Worm (Caenorhabditis elegans) whole organism, L4 larva: Measurements from ENCODE around the gene srz-90.

Experiments used
- F10B5.3 ChIP-seq: sonication (generic microtip); optimal IDR thresholded peaks from 2 replicates; lab custom pipeline; 2016; ENCODE audit warnings: mild to moderate bottlenecking, missing genetic modification characterization, missing compliant biosample characterization
- F37D6.2 ChIP-seq: sonication (generic microtip); optimal IDR thresholded peaks from 2 replicates; lab custom pipeline; 2016; ENCODE audit warnings: mild to moderate bottlenecking, missing genetic modification characterization, missing compliant biosample characterization
- F44E2.7 ChIP-seq: fragments of 200-800 bp; sonication (Bioruptor generic); IDR thresholded peaks from 2 replicates; pipeline ENCODE4 v2.1.2; 2022; ENCODE audit warnings: missing genetic modification characterization, missing compliant biosample characterization
- R02D3.7 ChIP-seq: fragments of 150-350 bp; sonication (generic microtip); optimal IDR thresholded peaks from 3 replicates; lab custom pipeline; 2014; ENCODE audit warnings: missing biosample characterization, missing genetic modification characterization
- T20F7.1 ChIP-seq: fragments of 200-800 bp; sonication (Bioruptor generic); optimal IDR thresholded peaks from 2 replicates; lab custom pipeline; 2018; ENCODE audit warnings: mild to moderate bottlenecking, missing genetic modification characterization, missing compliant biosample characterization
- Y5F2A.4 ChIP-seq: fragments of 200-800 bp; sonication (Bioruptor generic); optimal IDR thresholded peaks from 2 replicates; lab custom pipeline; 2018; ENCODE audit warnings: mild to moderate bottlenecking, missing genetic modification characterization, missing compliant biosample characterization
- ZK337.2 ChIP-seq: fragments of 200-800 bp; sonication (Bioruptor generic); IDR thresholded peaks from 2 replicates; pipeline ENCODE4 v1.3.6; 2022; ENCODE audit warnings: missing genetic modification reagents, missing genetic modification characterization, missing compliant biosample characterization
- aha-1 ChIP-seq: fragments of 150-350 bp; peaks from one replicate; lab custom pipeline; 2014; ENCODE audit warnings: missing biosample characterization, missing genetic modification characterization
- ama-1 ChIP-seq: fragments of 150-350 bp; optimal IDR thresholded peaks from 2 replicates; lab custom pipeline; 2014; ENCODE audit warnings: inconsistent platforms, mixed read lengths
- ceh-28 ChIP-seq: fragments of 150-350 bp; optimal IDR thresholded peaks from 2 replicates; lab custom pipeline; 2014; ENCODE audit warnings: missing biosample characterization, missing genetic modification reagents, missing genetic modification characterization
- ceh-32 ChIP-seq: sonication (generic microtip); optimal IDR thresholded peaks from 2 replicates; lab custom pipeline; 2016; ENCODE audit warnings: mild to moderate bottlenecking, missing genetic modification characterization, missing compliant biosample characterization; ENCODE audit not compliant: poor library complexity
- dmd-8 ChIP-seq: fragments of 200-800 bp; sonication (Bioruptor generic); IDR thresholded peaks from 2 replicates; pipeline ENCODE4 v1.3.6; 2022; ENCODE audit warnings: missing genetic modification characterization, missing compliant biosample characterization
- dmd-9 ChIP-seq: fragments of 200-800 bp; sonication (Bioruptor generic); IDR thresholded peaks from 2 replicates; pipeline ENCODE4 v1.3.6; 2022; ENCODE audit warnings: missing genetic modification reagents, missing genetic modification characterization, missing compliant biosample characterization
- dpl-1 ChIP-seq: fragments of 150-350 bp; optimal IDR thresholded peaks from 2 replicates; lab custom pipeline; 2014; ENCODE audit warnings: missing biosample characterization, missing genetic modification reagents, missing genetic modification characterization
- duxl-1 ChIP-seq: sonication (generic microtip); optimal IDR thresholded peaks from 2 replicates; lab custom pipeline; 2016; ENCODE audit warnings: mild to moderate bottlenecking, missing genetic modification characterization, moderate library complexity, missing compliant biosample characterization; ENCODE audit not compliant: poor library complexity
- dve-1 ChIP-seq: sonication (generic microtip); optimal IDR thresholded peaks from 2 replicates; lab custom pipeline; 2017; ENCODE audit warnings: antibody characterized with exemption, mild to moderate bottlenecking, missing genetic modification characterization, missing compliant biosample characterization; ENCODE audit not compliant: insufficient read depth
- egl-43 ChIP-seq: fragments of 200-800 bp; sonication (Bioruptor generic); IDR thresholded peaks from 2 replicates; pipeline ENCODE4 v1.3.6; 2022; ENCODE audit warnings: missing genetic modification reagents, missing genetic modification characterization, missing compliant biosample characterization
- fos-1 ChIP-seq: fragments of 150-350 bp; optimal IDR thresholded peaks from 2 replicates; lab custom pipeline; 2014; ENCODE audit warnings: missing biosample characterization, missing genetic modification characterization
- gei-8 ChIP-seq: fragments of 200-800 bp; sonication (Bioruptor generic); optimal IDR thresholded peaks from 2 replicates; lab custom pipeline; 2018; ENCODE audit warnings: mild to moderate bottlenecking, missing genetic modification characterization, missing compliant biosample characterization
- hlh-11 ChIP-seq: fragments of 200-800 bp; sonication (Bioruptor generic); optimal IDR thresholded peaks from 2 replicates; lab custom pipeline; 2018; ENCODE audit warnings: mild to moderate bottlenecking, missing genetic modification characterization, missing compliant biosample characterization
- lim-7 ChIP-seq: fragments of 200-800 bp; sonication (Bioruptor generic); IDR thresholded peaks from 2 replicates; pipeline ENCODE4 v1.3.6; 2022; ENCODE audit warnings: missing genetic modification characterization, missing compliant biosample characterization
- lin-13 ChIP-seq: fragments of 150-350 bp; optimal IDR thresholded peaks from 2 replicates; lab custom pipeline; 2014; ENCODE audit warnings: missing biosample characterization, missing genetic modification reagents, missing genetic modification characterization
- lin-15B ChIP-seq: fragments of 150-350 bp; sonication (generic microtip); optimal IDR thresholded peaks from 3 replicates; lab custom pipeline; 2014; ENCODE audit warnings: missing biosample characterization, missing genetic modification characterization
- lin-29 ChIP-seq: fragments of 200-800 bp; sonication (Bioruptor generic); IDR thresholded peaks from 2 replicates; pipeline ENCODE4 v1.3.6; 2022; ENCODE audit warnings: missing genetic modification reagents, missing genetic modification characterization, missing compliant biosample characterization
- lir-3 ChIP-seq: sonication (generic microtip); optimal IDR thresholded peaks from 2 replicates; lab custom pipeline; 2016; ENCODE audit warnings: mild to moderate bottlenecking, missing genetic modification characterization, missing compliant biosample characterization
- mdl-1 ChIP-seq, 2 experiments: fragments of 150-350 bp in 1 of 2; sonication (generic microtip) in 1 of 2; optimal IDR thresholded peaks; 2 replicates each; lab custom pipeline; 2014 to 2017; ENCODE audit warnings: missing biosample characterization in 2 of 2, missing genetic modification characterization in 2 of 2
- mes-2 ChIP-seq: sonication (generic microtip); optimal IDR thresholded peaks from 2 replicates; lab custom pipeline; 2016; ENCODE audit warnings: missing genotype, mild to moderate bottlenecking, missing genetic modification characterization, missing compliant biosample characterization; ENCODE audit not compliant: poor library complexity, severe bottlenecking
- nhr-42 ChIP-seq: fragments of 200-800 bp; sonication (Bioruptor generic); IDR thresholded peaks from 2 replicates; pipeline ENCODE4 v1.3.6; 2022; ENCODE audit warnings: missing genetic modification characterization, missing compliant biosample characterization
- nhr-77 ChIP-seq: fragments of 150-350 bp; optimal IDR thresholded peaks from 2 replicates; lab custom pipeline; 2014; ENCODE audit warnings: missing biosample characterization, missing genetic modification characterization
- php-3 ChIP-seq: fragments of 200-800 bp; sonication (Bioruptor generic); IDR thresholded peaks from 2 replicates; pipeline ENCODE4 v1.3.6; 2022; ENCODE audit warnings: missing genetic modification reagents, missing genetic modification characterization, missing compliant biosample characterization
- skn-1 ChIP-seq: fragments of 150-350 bp; optimal IDR thresholded peaks from 2 replicates; lab custom pipeline; 2014; ENCODE audit warnings: missing biosample characterization, missing genetic modification characterization
- snpc-1.2 ChIP-seq: fragments of 200-800 bp; sonication (Bioruptor generic); IDR thresholded peaks from 2 replicates; pipeline ENCODE4 v1.3.6; 2022; ENCODE audit warnings: missing genetic modification reagents, missing genetic modification characterization, missing compliant biosample characterization
- tra-1 ChIP-seq: fragments of 200-800 bp; sonication (Bioruptor generic); IDR thresholded peaks from 2 replicates; pipeline ENCODE4 v1.3.6; 2022; ENCODE audit warnings: missing genetic modification reagents, missing genetic modification characterization, missing compliant biosample characterization
- unc-130 ChIP-seq: sonication (generic microtip); optimal IDR thresholded peaks from 2 replicates; lab custom pipeline; 2016; ENCODE audit warnings: missing genetic modification reagents, missing genetic modification characterization, missing compliant biosample characterization
- unc-62 ChIP-seq, 3 experiments: fragments of 150-350 bp in 1 of 3; sonication (generic microtip); optimal IDR thresholded peaks in 2 of 3; peaks in 1 of 3; 1 replicate in 1 of 3; 2 replicates in 2 of 3; lab custom pipeline; 2014 to 2017; ENCODE audit warnings: missing biosample characterization in 3 of 3, missing genetic modification characterization in 3 of 3, missing genetic modification reagents in 3 of 3, missing genotype in 1 of 3
- zfp-3 ChIP-seq: fragments of 200-800 bp; sonication (Bioruptor generic); conservative IDR thresholded peaks from 2 replicates; pipeline ENCODE4 v1.3.6; 2022; ENCODE audit warnings: missing genetic modification reagents, missing genetic modification characterization, missing compliant biosample characterization
- zip-2 ChIP-seq: fragments of 150-350 bp; optimal IDR thresholded peaks from 2 replicates; lab custom pipeline; 2014; ENCODE audit warnings: missing biosample characterization, missing genetic modification characterization
- ztf-11 ChIP-seq: fragments of 150-350 bp; optimal IDR thresholded peaks from 2 replicates; lab custom pipeline; 2014; ENCODE audit warnings: missing biosample characterization, missing genetic modification characterization

The srz-90 gene

ce11 chrV:17533200-17533599 is 5.4 kb downstream of the srz-90 start:
- peak in 1 of 2 experiments; percentile 68 for TF ChIP-seq unc-62 (GFP tag; optimal IDR thresholded peaks at IDR 0.05 in 1 of 2; lab: Kevin White, UChicago)
- no peak for TF ChIP-seq unc-62 (tag; optimal IDR thresholded peaks at IDR 0.05; lab: Kevin White, UChicago)
- TF ChIP-seq Y5F2A.4 (GFP tag; lab: Kevin White, UChicago) = no peak
- no peak for TF ChIP-seq R02D3.7
- peak; percentile 67 for TF ChIP-seq aha-1 (tag; lab: Kevin White, UChicago)
- TF ChIP-seq, all 104 proteins: peak for 2

ce11 chrV:17538279-17538896 is 10.6 kb downstream of the srz-90 start, which contains the start of gene C18D4.6:
Gene C18D4.6, minus strand, starts transcription at chrV:17538375.
- no peak for TF ChIP-seq mdl-1 (tag; optimal IDR thresholded peaks at IDR 0.05; lab: Kevin White, UChicago)
- no peak for TF ChIP-seq nhr-42 (GFP tag; lab: Robert Waterston, UW)
- TF ChIP-seq mes-2 (tag; lab: Kevin White, UChicago) = peak; percentile 54
- TF ChIP-seq nhr-77 (tag; lab: Kevin White, UChicago) = no peak
- peak; percentile 83 for TF ChIP-seq T20F7.1 (GFP tag; lab: Kevin White, UChicago)
- no peak for TF ChIP-seq php-3 (GFP tag; lab: Robert Waterston, UW)
- TF ChIP-seq lin-15B = no peak
- no peak for TF ChIP-seq snpc-1.2
- no peak for TF ChIP-seq zfp-3 (GFP tag; lab: Robert Waterston, UW)
- no peak for TF ChIP-seq dmd-9
- TF ChIP-seq lir-3 (tag; lab: Kevin White, UChicago) = no peak
- peak; percentile 3 for TF ChIP-seq dpl-1 (GFP tag; lab: Kevin White, UChicago)
- no peak for TF ChIP-seq fos-1 (tag; lab: Kevin White, UChicago)
- peak; percentile 85 for TF ChIP-seq duxl-1
- TF ChIP-seq lin-29 = no peak
- no peak for TF ChIP-seq dve-1 (tag; lab: Kevin White, UChicago)
- no peak for TF ChIP-seq F44E2.7 (GFP tag; lab: Robert Waterston, UW)
- no peak for TF ChIP-seq ceh-32 (tag; lab: Kevin White, UChicago)
- no peak for TF ChIP-seq ZK337.2 (GFP tag; lab: Robert Waterston, UW)
- no peak for TF ChIP-seq F37D6.2 (tag; lab: Kevin White, UChicago)
- TF ChIP-seq ceh-28 (tag; lab: Kevin White, UChicago) = no peak
- no peak for TF ChIP-seq ama-1 (lab: Kevin White, UChicago)
- TF ChIP-seq dmd-8 (GFP tag; lab: Robert Waterston, UW) = no peak
- no peak for TF ChIP-seq hlh-11 (tag; lab: Kevin White, UChicago)

- TF ChIP-seq snpc-1.2 = no peak
- TF ChIP-seq skn-1 (tag; lab: Kevin White, UChicago) = no peak
- TF ChIP-seq gei-8 (GFP tag; lab: Kevin White, UChicago) = no peak
- TF ChIP-seq nhr-77 (tag; lab: Kevin White, UChicago) = no peak
- TF ChIP-seq F10B5.3 = no peak
- no peak for TF ChIP-seq lim-7
- TF ChIP-seq zip-2 (tag; lab: Kevin White, UChicago) = no peak
- TF ChIP-seq tra-1 (GFP tag; lab: Robert Waterston, UW) = no peak
- no peak for TF ChIP-seq unc-130 (GFP tag; lab: Kevin White, UChicago)
- no peak for TF ChIP-seq ceh-32 (tag; lab: Kevin White, UChicago)
- TF ChIP-seq egl-43 = no peak
- TF ChIP-seq lin-13 (GFP tag; lab: Kevin White, UChicago) = no peak
- no peak for TF ChIP-seq ztf-11 (tag; lab: Kevin White, UChicago)
These were observed 11.5 kb downstream of the srz-90 start for ce11 chrV:17539289-17539688.
